Worm (Caenorhabditis elegans) whole organism, mixed stage, embryonic: Measurements from ENCODE around the gene sru-36.

ENCODE experiments used
- flh-1 ChIP-seq: fragments of 200-800 bp; sonication (Bioruptor generic); optimal IDR thresholded peaks from 2 replicates; lab custom pipeline; 2018; ENCODE audit warnings: mild to moderate bottlenecking, missing genetic modification characterization, moderate library complexity, missing compliant biosample characterization
- lsy-2 ChIP-seq: fragments of 150-350 bp; optimal IDR thresholded peaks from 2 replicates; lab custom pipeline; 2014; ENCODE audit warnings: missing biosample characterization, missing genetic modification characterization
- nhr-237 ChIP-seq: fragments of 150-350 bp; optimal IDR thresholded peaks from 2 replicates; lab custom pipeline; 2014; ENCODE audit warnings: missing biosample characterization, missing genetic modification characterization

DNA sequence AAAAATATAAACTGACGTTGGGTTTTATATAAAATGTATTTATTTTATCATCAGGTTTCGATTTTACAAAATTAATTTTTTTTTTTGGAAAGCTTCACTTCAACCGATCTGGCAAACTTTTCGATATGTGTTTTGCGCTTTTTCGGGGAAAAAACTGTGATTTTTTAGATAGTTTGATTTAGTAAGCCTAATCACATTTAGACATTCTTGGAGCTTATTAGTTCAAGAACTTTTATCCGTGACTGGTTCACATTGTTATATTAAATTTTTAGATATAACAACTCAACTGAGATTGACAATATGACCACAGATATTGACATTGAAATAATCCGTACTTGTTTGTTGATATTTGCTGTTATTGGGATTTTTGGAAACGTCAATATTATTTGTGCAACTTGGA lies 3.8 kb upstream of the sru-36 start, which contains the start of gene srsx-21:
- TF ChIP-seq nhr-237 (tag; lab: Kevin White, UChicago): no peak
- TF ChIP-seq lsy-2 (tag; lab: Kevin White, UChicago): no peak
- TF ChIP-seq flh-1 (GFP tag; lab: Kevin White, UChicago): no peak
